Fruit fly (Drosophila melanogaster): ENCODE results near the gene ush.

The ush gene

dm6 chr2L:441927-442691 lies 33.9 kb upstream of the ush start (continued):
- peak; percentile 29 for TF ChIP-seq CG9817 (tag; optimal IDR thresholded peaks at IDR 0.05)
- peak; percentile 91 for TF ChIP-seq ken (GFP tag; IDR thresholded peaks at IDR 0.05)
- no peak for TF ChIP-seq pan (optimal IDR thresholded peaks at IDR 0.05)
- TF ChIP-seq pan (GFP tag; optimal IDR thresholded peaks at IDR 0.05 in 1 of 2, IDR thresholded peaks at IDR 0.05 in 1 of 2), result peak in 1 of 2 experiments; percentile 85
- peak; percentile 86 for TF ChIP-seq CG8089 (GFP tag; optimal IDR thresholded peaks at IDR 0.05)
- no peak for TF ChIP-seq CG2129 (GFP tag; IDR thresholded peaks at IDR 0.05; ENCODE audit: partially characterized antibody)
- peak; percentile 44 for TF ChIP-seq NK7.1 (GFP tag; optimal IDR thresholded peaks at IDR 0.05)
- peak; percentile 11; the same call in 1 of the 3 replicates for TF ChIP-seq CG6175 (GFP tag; IDR thresholded peaks at IDR 0.05)
- TF ChIP-seq CG15011 (GFP tag; optimal IDR thresholded peaks at IDR 0.05), result peak; percentile 11
- peak; percentile 63 for TF ChIP-seq CG13123 (GFP tag; optimal IDR thresholded peaks at IDR 0.05)
- peak; percentile 53 for TF ChIP-seq CG18476 (GFP tag; optimal IDR thresholded peaks at IDR 0.05)
- TF ChIP-seq Rfx (GFP tag; IDR thresholded peaks at IDR 0.05), result 0 out of 2 replicates have a peak, but pooled peaks have one; percentile 24
- TF ChIP-seq CG17385 (GFP tag; optimal IDR thresholded peaks at IDR 0.05), result peak; percentile 75
- TF ChIP-seq NC2α (GFP tag; optimal IDR thresholded peaks at IDR 0.05), result peak; percentile 49
- peak; percentile 76 for TF ChIP-seq Awh (GFP tag; IDR thresholded peaks at IDR 0.05)
- TF ChIP-seq Elba2 (GFP tag; optimal IDR thresholded peaks at IDR 0.05), result peak; percentile 13
- peak; percentile 24 for TF ChIP-seq MESR4 (GFP tag; optimal IDR thresholded peaks at IDR 0.05)
- TF ChIP-seq CG33557 (GFP tag; optimal IDR thresholded peaks at IDR 0.05), result peak; percentile 59
- TF ChIP-seq CG1233 (GFP tag; optimal IDR thresholded peaks at IDR 0.05), result peak; percentile 69
- TF ChIP-seq chinmo (GFP tag; IDR thresholded peaks at IDR 0.05; ENCODE audit: partially characterized antibody), result peak; percentile 82; the same call in 2 of the 4 replicates
- peak; percentile 72 for TF ChIP-seq CG17802 (tag; optimal IDR thresholded peaks at IDR 0.05)
- TF ChIP-seq CG30431 (GFP tag; optimal IDR thresholded peaks at IDR 0.05), result peak; percentile 85
- TF ChIP-seq Mrtf (GFP tag; IDR thresholded peaks at IDR 0.05), result peak; percentile 59; the same call in 2 of the 3 replicates
- peak; percentile 50 for TF ChIP-seq CG4282 (GFP tag; optimal IDR thresholded peaks at IDR 0.05)
- peak; percentile 79 for TF ChIP-seq D19A (tag; optimal IDR thresholded peaks at IDR 0.05)
- peak; percentile 73 for TF ChIP-seq repo (GFP tag; optimal IDR thresholded peaks at IDR 0.05)
- TF ChIP-seq nom (GFP tag; optimal IDR thresholded peaks at IDR 0.05), result peak; percentile 91
- TF ChIP-seq chn (GFP tag; optimal IDR thresholded peaks at IDR 0.05), result peak; percentile 90
- TF ChIP-seq CG31441 (GFP tag; IDR thresholded peaks at IDR 0.05), result peak; percentile 87
- TF ChIP-seq CG17612 (GFP tag; IDR thresholded peaks at IDR 0.05), result 0 out of 2 replicates have a peak, but pooled peaks have one; percentile 23
- TF ChIP-seq CG12744 (GFP tag; optimal IDR thresholded peaks at IDR 0.05), result peak; percentile 36
- no peak for TF ChIP-seq CG3995 (GFP tag; optimal IDR thresholded peaks at IDR 0.05)
- TF ChIP-seq CG2199 (GFP tag; IDR thresholded peaks at IDR 0.05), result peak; percentile 85; the same call in 2 of the 3 replicates
- no peak for TF ChIP-seq Hmx (GFP tag; optimal IDR thresholded peaks at IDR 0.05)
- TF ChIP-seq pzg (GFP tag; optimal IDR thresholded peaks at IDR 0.05), result no peak
- no peak for TF ChIP-seq hkb (optimal IDR thresholded peaks at IDR 0.05)
- peak; percentile 88 for TF ChIP-seq hkb (GFP tag; IDR thresholded peaks at IDR 0.05)
- no peak for TF ChIP-seq CG2120 (GFP tag; optimal IDR thresholded peaks at IDR 0.05)
- peak; percentile 58 for TF ChIP-seq klu (GFP tag; IDR thresholded peaks at IDR 0.05)
- TF ChIP-seq CG33213 (GFP tag; optimal IDR thresholded peaks at IDR 0.05), result peak; percentile 67
- TF ChIP-seq CG2712 (tag; optimal IDR thresholded peaks at IDR 0.05), result peak; percentile 92
- peak; percentile 70 for TF ChIP-seq dan (GFP tag; IDR thresholded peaks at IDR 0.05)
- peak; percentile 27 for TF ChIP-seq ERR (GFP tag; optimal IDR thresholded peaks at IDR 0.05)
- no peak for TF ChIP-seq eve (GFP tag; optimal IDR thresholded peaks at IDR 0.05)
- TF ChIP-seq wor (GFP tag; IDR thresholded peaks at IDR 0.05), result peak; percentile 77
- no peak for TF ChIP-seq NFAT (GFP tag; IDR thresholded peaks at IDR 0.05)
- TF ChIP-seq zfh2 (GFP tag; optimal IDR thresholded peaks at IDR 0.05), result no peak
- TF ChIP-seq CG15601 (tag; optimal IDR thresholded peaks at IDR 0.05), result peak; percentile 83
- peak; percentile 67 for TF ChIP-seq maf-S (GFP tag; optimal IDR thresholded peaks at IDR 0.05)
- TF ChIP-seq sob (GFP tag; IDR thresholded peaks at IDR 0.05), result peak; percentile 56; the same call in 1 of the 2 replicates

All from whole organism, embryonic.